Fruit fly (Drosophila melanogaster) whole organism, embryonic: ENCODE measurements around the gene cav.

Experiments
- Ada2b ChIP-seq: fragments of 200-800 bp; sonication (Bioruptor generic); IDR thresholded peaks from 2 replicates; pipeline ENCODE4 v1.3.6; 2022; ENCODE audit warnings: missing biosample characterization, missing genetic modification characterization
- Adf1 ChIP-seq: fragments of 200-800 bp; sonication (Bioruptor generic); IDR thresholded peaks from 2 replicates; pipeline ENCODE4 v1.3.6; 2022; ENCODE audit warnings: missing biosample characterization, missing genetic modification characterization
- Asciz ChIP-seq: fragments of 200-800 bp; sonication (Bioruptor generic); optimal IDR thresholded peaks from 2 replicates; lab custom pipeline; 2017; ENCODE audit warnings: missing biosample characterization, mild to moderate bottlenecking, missing genetic modification characterization, missing genetic modification reagents
- Awh ChIP-seq: fragments of 200-800 bp; sonication (Bioruptor generic); IDR thresholded peaks from 2 replicates; pipeline ENCODE4, ENCODE4 v1.3.6; 2022; ENCODE audit warnings: missing biosample characterization, missing genetic modification characterization
- B-H1 ChIP-seq: fragments of 200-800 bp; sonication (Bioruptor generic); IDR thresholded peaks from 3 replicates; pipeline ENCODE4 v1.3.6; 2022; ENCODE audit warnings: missing biosample characterization, missing genetic modification characterization
- BEAF-32 ChIP-seq: fragments of 200-800 bp; sonication (Bioruptor generic); optimal IDR thresholded peaks from 3 replicates; lab custom pipeline; 2017; ENCODE audit warnings: missing biosample characterization, missing genetic modification characterization, mild to moderate bottlenecking, moderate library complexity, missing genetic modification reagents
- Bgb ChIP-seq: fragments of 200-800 bp; sonication (Bioruptor generic); IDR thresholded peaks from 2 replicates; pipeline ENCODE4 v1.3.6; 2022; ENCODE audit warnings: missing biosample characterization, missing genetic modification characterization; ENCODE audit not compliant: partially characterized antibody
- CG11093 ChIP-seq: fragments of 200-800 bp; sonication (Bioruptor generic); IDR thresholded peaks from 3 replicates; pipeline ENCODE4 v1.3.6; 2022; ENCODE audit warnings: missing biosample characterization, missing genetic modification characterization
- CG11247 ChIP-seq: fragments of 200-800 bp; sonication (Bioruptor generic); IDR thresholded peaks from 2 replicates; pipeline ENCODE4 v1.3.6; 2022; ENCODE audit warnings: missing biosample characterization, missing genetic modification characterization
- CG11456 ChIP-seq: fragments of 200-800 bp; sonication (Bioruptor generic); IDR thresholded peaks from 3 replicates; pipeline ENCODE4 v1.3.6; 2022; ENCODE audit warnings: missing biosample characterization, missing genetic modification characterization
- CG11723 ChIP-seq: fragments of 200-800 bp; sonication (Bioruptor generic); optimal IDR thresholded peaks from 2 replicates; lab custom pipeline; 2017; ENCODE audit warnings: missing biosample characterization, mild to moderate bottlenecking, missing genetic modification characterization
- CG13775 ChIP-seq: fragments of 200-800 bp; sonication (Bioruptor generic); optimal IDR thresholded peaks from 3 replicates; lab custom pipeline; 2017; ENCODE audit warnings: missing biosample characterization, mild to moderate bottlenecking, missing genetic modification characterization
- CG15696 ChIP-seq: fragments of 200-800 bp; sonication (Bioruptor generic); optimal IDR thresholded peaks from 2 replicates; lab custom pipeline; 2019; ENCODE audit warnings: missing biosample characterization, mild to moderate bottlenecking, missing genetic modification characterization, moderate library complexity
- CG17385 ChIP-seq: fragments of 200-800 bp; sonication (Bioruptor generic); optimal IDR thresholded peaks from 3 replicates; lab custom pipeline; 2018; ENCODE audit warnings: missing biosample characterization, mild to moderate bottlenecking, missing genetic modification characterization
- CG17612 ChIP-seq: fragments of 200-800 bp; sonication (Bioruptor generic); IDR thresholded peaks from 2 replicates; pipeline ENCODE4 v1.3.6; 2022; ENCODE audit warnings: missing biosample characterization, missing genetic modification characterization
- CG2199 ChIP-seq: fragments of 200-800 bp; sonication (Bioruptor generic); IDR thresholded peaks from 3 replicates; pipeline ENCODE4 v1.3.6; 2022; ENCODE audit warnings: missing biosample characterization, missing genetic modification characterization
- CG31388 ChIP-seq: fragments of 200-800 bp; sonication (Bioruptor generic); optimal IDR thresholded peaks from 2 replicates; lab custom pipeline; 2016; ENCODE audit warnings: missing biosample characterization, missing genetic modification characterization
- CG31441 ChIP-seq: fragments of 200-800 bp; sonication (Bioruptor generic); IDR thresholded peaks from 2 replicates; pipeline ENCODE4 v1.3.6; 2022; ENCODE audit warnings: missing biosample characterization, missing genetic modification characterization
- CG33213 ChIP-seq: fragments of 200-800 bp; sonication (Bioruptor generic); optimal IDR thresholded peaks from 3 replicates; lab custom pipeline; 2016; ENCODE audit warnings: missing biosample characterization, missing genetic modification characterization
- CG3847 ChIP-seq: fragments of 200-800 bp; sonication (Bioruptor generic); IDR thresholded peaks from 2 replicates; pipeline ENCODE4 v1.3.6; 2022; ENCODE audit warnings: missing biosample characterization, missing genetic modification characterization
- CG4404 ChIP-seq: fragments of 200-800 bp; sonication (Bioruptor generic); IDR thresholded peaks from 2 replicates; pipeline ENCODE4 v1.3.6; 2022; ENCODE audit warnings: missing biosample characterization, missing genetic modification characterization
- CG5245 ChIP-seq: fragments of 200-800 bp; sonication (Bioruptor generic); optimal IDR thresholded peaks from 3 replicates; lab custom pipeline; 2016; ENCODE audit warnings: missing biosample characterization, missing genetic modification characterization
- CG6683 ChIP-seq: fragments of 200-800 bp; sonication (Bioruptor generic); optimal IDR thresholded peaks from 2 replicates; lab custom pipeline; 2017; ENCODE audit warnings: missing biosample characterization, mild to moderate bottlenecking, missing genetic modification characterization, missing genetic modification reagents
- CG6813 ChIP-seq: fragments of 200-800 bp; sonication (Bioruptor generic); optimal IDR thresholded peaks from 2 replicates; lab custom pipeline; 2017; ENCODE audit warnings: missing biosample characterization, missing genetic modification characterization, mild to moderate bottlenecking, moderate library complexity, missing genetic modification reagents
- D19B ChIP-seq: fragments of 200-800 bp; sonication (Bioruptor generic); optimal IDR thresholded peaks from 2 replicates; lab custom pipeline; 2017; ENCODE audit warnings: missing biosample characterization, mild to moderate bottlenecking, missing genetic modification characterization
- E2f2 ChIP-seq: fragments of 200-800 bp; sonication (Bioruptor generic); IDR thresholded peaks from 2 replicates; pipeline ENCODE4 v1.3.6; 2022; ENCODE audit warnings: missing biosample characterization, missing genetic modification characterization
- Ets65A ChIP-seq: fragments of 200-800 bp; sonication (Bioruptor generic); peaks from one replicate; lab custom pipeline; 2016; ENCODE audit warnings: missing biosample characterization, missing genetic modification characterization
- Lhr ChIP-seq: fragments of 200-800 bp; sonication (Bioruptor generic); optimal IDR thresholded peaks from 3 replicates; lab custom pipeline; 2017; ENCODE audit warnings: mild to moderate bottlenecking, missing biosample characterization, missing genetic modification reagents, missing genetic modification characterization
- Mes4 ChIP-seq: fragments of 200-800 bp; sonication (Bioruptor generic); optimal IDR thresholded peaks from 2 replicates; lab custom pipeline; 2016; ENCODE audit warnings: missing biosample characterization, missing genetic modification characterization
- Nf-YA ChIP-seq: fragments of 200-800 bp; sonication (Bioruptor generic); IDR thresholded peaks from 2 replicates; pipeline ENCODE4 v1.3.6; 2022; ENCODE audit warnings: missing biosample characterization, missing genetic modification characterization
- Pdp1 ChIP-seq, 2 experiments: fragments of 200-800 bp; sonication (Bioruptor generic); optimal IDR thresholded peaks; 3 replicates each; lab custom pipeline; 2016; ENCODE audit warnings: missing biosample characterization in 2 of 2, missing genetic modification characterization in 2 of 2, mild to moderate bottlenecking in 1 of 2, moderate library complexity in 1 of 2
- Ravus ChIP-seq: fragments of 200-800 bp; sonication (Bioruptor generic); IDR thresholded peaks from 2 replicates; pipeline ENCODE4 v1.3.6; 2022; ENCODE audit warnings: missing biosample characterization, missing genetic modification characterization
- Rfx ChIP-seq: fragments of 200-800 bp; sonication (Bioruptor generic); IDR thresholded peaks from 2 replicates; pipeline ENCODE4 v1.3.6; 2022; ENCODE audit warnings: missing biosample characterization, missing genetic modification characterization
- Spps ChIP-seq: fragments of 200-800 bp; sonication (Bioruptor generic); optimal IDR thresholded peaks from 2 replicates; lab custom pipeline; 2018; ENCODE audit warnings: missing biosample characterization, mild to moderate bottlenecking, missing genetic modification characterization
- cwo ChIP-seq: fragments of 200-800 bp; sonication (Bioruptor generic); optimal IDR thresholded peaks from 3 replicates; lab custom pipeline; 2017; ENCODE audit warnings: missing biosample characterization, missing genetic modification characterization, mild to moderate bottlenecking, moderate library complexity, missing genetic modification reagents
- dimm ChIP-seq: fragments of 200-800 bp; sonication (Bioruptor generic); IDR thresholded peaks from 2 replicates; pipeline ENCODE4 v1.3.6; 2022; ENCODE audit warnings: missing biosample characterization, missing genetic modification characterization
- fd64A ChIP-seq: fragments of 200-800 bp; sonication (Bioruptor generic); optimal IDR thresholded peaks from 3 replicates; lab custom pipeline; 2018; ENCODE audit warnings: missing biosample characterization, mild to moderate bottlenecking, missing genetic modification characterization
- gt ChIP-seq: fragments of 200-800 bp; sonication (Bioruptor generic); IDR thresholded peaks from 2 replicates; pipeline ENCODE4 v1.3.6; 2022; ENCODE audit warnings: missing biosample characterization, missing genetic modification characterization
- hbn ChIP-seq: fragments of 200-800 bp; sonication (Bioruptor generic); IDR thresholded peaks from 2 replicates; pipeline ENCODE4 v1.3.6; 2022; ENCODE audit warnings: missing biosample characterization, missing genetic modification characterization; ENCODE audit not compliant: partially characterized antibody
- her ChIP-seq: fragments of 200-800 bp; sonication (Bioruptor generic); optimal IDR thresholded peaks from 2 replicates; lab custom pipeline; 2016; ENCODE audit warnings: missing biosample characterization, missing genetic modification characterization
- lov ChIP-seq, 2 experiments: fragments of 200-800 bp in 1 of 2; fragments of >200 bp in 1 of 2; sonication (Bioruptor generic) in 1 of 2; IDR thresholded peaks in 1 of 2; optimal IDR thresholded peaks in 1 of 2; 2 replicates in 1 of 2; 3 replicates in 1 of 2; pipeline versions ENCODE4 v1.3.6 to Lab custom; 2017 to 2022; ENCODE audit warnings: missing biosample characterization in 1 of 2, missing genetic modification characterization in 1 of 2
- onecut ChIP-seq: fragments of 200-800 bp; sonication (Bioruptor generic); IDR thresholded peaks from 2 replicates; pipeline ENCODE4 v1.3.6; 2022; ENCODE audit warnings: missing biosample characterization, missing genetic modification characterization
- pzg ChIP-seq: fragments of 200-800 bp; sonication (Bioruptor generic); optimal IDR thresholded peaks from 3 replicates; lab custom pipeline; 2018; ENCODE audit warnings: missing biosample characterization, mild to moderate bottlenecking, missing genetic modification characterization, moderate library complexity
- salm ChIP-seq: fragments of 200-800 bp; sonication (Bioruptor generic); optimal IDR thresholded peaks from 2 replicates; lab custom pipeline; 2018; ENCODE audit warnings: missing biosample characterization, mild to moderate bottlenecking, missing genetic modification characterization
- schlank ChIP-seq: fragments of 200-800 bp; sonication (Bioruptor generic); optimal IDR thresholded peaks from 2 replicates; lab custom pipeline; 2018; ENCODE audit warnings: missing biosample characterization, mild to moderate bottlenecking, missing genetic modification characterization
- slou ChIP-seq: fragments of 200-800 bp; sonication (Bioruptor generic); optimal IDR thresholded peaks from 3 replicates; lab custom pipeline; 2016; ENCODE audit warnings: missing biosample characterization, missing genetic modification characterization
- sna ChIP-seq: fragments of 200-800 bp; sonication (Bioruptor generic); IDR thresholded peaks from 2 replicates; pipeline ENCODE4 v1.3.6; 2022; ENCODE audit warnings: missing biosample characterization, missing genetic modification characterization; ENCODE audit not compliant: partially characterized antibody
- sug ChIP-seq: fragments of 200-800 bp; optimal IDR thresholded peaks from 2 replicates; lab custom pipeline; 2019; ENCODE audit warnings: missing biosample characterization, mild to moderate bottlenecking, missing genetic modification characterization, moderate library complexity

The cav gene

dm6 chr3R:24221334-24222302 is 715 bp downstream of the cav start, which contains the start of gene twin (continued):
- TF ChIP-seq CG11723 (GFP tag; lab: Kevin White, UChicago) (peak; percentile 62), CG17385 (GFP tag; lab: Kevin White, UChicago) (peak; percentile 18), BEAF-32 (GFP tag; lab: Kevin White, UChicago) (peak; percentile 85), Lhr (GFP tag; lab: Kevin White, UChicago) (no peak), Pdp1 (GFP tag; optimal IDR thresholded peaks at IDR 0.05; lab: Kevin White, UChicago) (peak; percentile 51 to 68), B-H1 (GFP tag; lab: Robert Waterston, UW) (peak; percentile 47; the same call in 1 of the 3 replicates), lov (optimal IDR thresholded peaks at IDR 0.05; lab: Kevin White, UChicago) (no peak), lov (GFP tag; IDR thresholded peaks at IDR 0.05; lab: Robert Waterston, UW) (no peak), CG11093 (no peak), CG5245 (GFP tag; lab: Kevin White, UChicago) (peak; percentile 28), CG6813 (no peak), Ravus (GFP tag; lab: Robert Waterston, UW) (no peak), CG3847 (GFP tag; lab: Robert Waterston, UW) (peak; percentile 57), CG15696 (tag; lab: Kevin White, UChicago) (peak; percentile 63), Awh (GFP tag; lab: Robert Waterston, UW) (no peak), pzg (peak; percentile 68), Rfx (GFP tag; lab: Robert Waterston, UW) (peak; percentile 82), schlank (tag; lab: Kevin White, UChicago) (no peak), D19B (GFP tag; lab: Kevin White, UChicago) (no peak), CG31441 (GFP tag; lab: Robert Waterston, UW) (no peak), Nf-YA (GFP tag; lab: Robert Waterston, UW) (no peak), CG4404 (GFP tag; lab: Robert Waterston, UW) (no peak), CG11247 (GFP tag; lab: Robert Waterston, UW) (peak; percentile 45; the same call in 1 of the 2 replicates), slou (GFP tag; lab: Kevin White, UChicago) (peak; percentile 19), salm (tag; lab: Kevin White, UChicago) (no peak), Spps (tag; lab: Kevin White, UChicago) (peak; percentile 54), sna (GFP tag; lab: Robert Waterston, UW) (peak; percentile 76), gt (GFP tag; lab: Robert Waterston, UW) (no peak), cwo (peak; percentile 6), Asciz (no peak), E2f2 (peak; percentile 83), CG11456 (peak; percentile 63; the same call in 2 of the 3 replicates), onecut (GFP tag; lab: Robert Waterston, UW) (no peak; the same call in 1 of the 2 replicates), CG2199 (GFP tag; lab: Robert Waterston, UW) (no peak), fd64A (GFP tag; lab: Kevin White, UChicago) (no peak), CG33213 (peak; percentile 15), CG6683 (no peak), Ets65A (GFP tag; lab: Kevin White, UChicago) (peak; percentile 94), CG13775 (peak; percentile 67), Ada2b (no peak; the same call in 1 of the 2 replicates), CG31388 (no peak), hbn (GFP tag; lab: Robert Waterston, UW) (peak; percentile 64), dimm (GFP tag; lab: Robert Waterston, UW) (no peak), CG17612 (GFP tag; lab: Robert Waterston, UW) (no peak), Adf1 (GFP tag; lab: Robert Waterston, UW) (peak; percentile 15), Bgb (GFP tag; lab: Robert Waterston, UW) (peak; percentile 55; the same call in 1 of the 2 replicates), her (GFP tag; lab: Kevin White, UChicago) (peak; percentile 72), Mes4 (GFP tag; lab: Kevin White, UChicago) (no peak), sug (tag; lab: Kevin White, UChicago) (peak; percentile 69)
